Worm (Caenorhabditis elegans) whole organism, L4/young adult: ENCODE data around the gene fzo-1.

Experiments
- W03F9.2 ChIP-seq: fragments of 150-350 bp; optimal IDR thresholded peaks from 2 replicates; lab custom pipeline; 2014; ENCODE audit warnings: missing biosample characterization, missing genetic modification characterization
- dao-5 ChIP-seq: sonication (generic microtip); optimal IDR thresholded peaks from 2 replicates; lab custom pipeline; 2016; ENCODE audit warnings: missing genotype, missing genetic modification characterization, moderate library complexity, missing compliant biosample characterization
- him-1 ChIP-seq: sonication (generic microtip); optimal IDR thresholded peaks from 2 replicates; lab custom pipeline; 2016; ENCODE audit warnings: missing genotype, missing genetic modification reagents, missing genetic modification characterization, missing compliant biosample characterization

- TF ChIP-seq dao-5 (tag; lab: Kevin White, UChicago) (no peak), him-1 (tag; lab: Kevin White, UChicago) (no peak), W03F9.2 (tag; lab: Kevin White, UChicago) (no peak)
These were observed 24.6 kb upstream of the fzo-1 start for ce11 chrII:5860621-5861020.
